Worm (Caenorhabditis elegans) whole organism, L3 larva: ENCODE measurements around the gene hst-3.1.

Experiments
- R02D3.7 ChIP-seq: fragments of 150-350 bp; optimal IDR thresholded peaks from 2 replicates; lab custom pipeline; 2014; ENCODE audit warnings: missing biosample characterization, missing genetic modification characterization
- ZK546.5 ChIP-seq: sonication (generic microtip); optimal IDR thresholded peaks from 2 replicates; lab custom pipeline; 2017; ENCODE audit warnings: missing biosample characterization, missing genetic modification characterization
- aly-2 ChIP-seq: fragments of 150-350 bp; optimal IDR thresholded peaks from 2 replicates; lab custom pipeline; 2014; ENCODE audit warnings: missing biosample characterization, missing genetic modification characterization
- ceh-82 ChIP-seq: fragments of 150-350 bp; optimal IDR thresholded peaks from 2 replicates; lab custom pipeline; 2014; ENCODE audit warnings: missing biosample characterization, missing genetic modification characterization
- daf-12 ChIP-seq: fragments of 150-350 bp; optimal IDR thresholded peaks from 2 replicates; lab custom pipeline; 2014; ENCODE audit warnings: missing biosample characterization, missing genetic modification reagents, missing genetic modification characterization
- egl-27 ChIP-seq: sonication (generic microtip); optimal IDR thresholded peaks from 4 replicates; lab custom pipeline; 2017; ENCODE audit warnings: missing biosample characterization, missing genetic modification reagents, missing genetic modification characterization
- egl-5 ChIP-seq: fragments of 150-350 bp; optimal IDR thresholded peaks from 2 replicates; lab custom pipeline; 2017; ENCODE audit warnings: missing biosample characterization, missing genetic modification reagents, missing genetic modification characterization, inconsistent platforms
- elt-2 ChIP-seq: sonication (generic microtip); optimal IDR thresholded peaks from 2 replicates; lab custom pipeline; 2016; ENCODE audit warnings: missing genetic modification reagents, mild to moderate bottlenecking, missing genetic modification characterization, missing compliant biosample characterization
- elt-3 ChIP-seq, 3 experiments: fragments of 150-350 bp in 1 of 3; sonication (generic microtip) in 2 of 3; optimal IDR thresholded peaks; 2 replicates in 2 of 3; 4 replicates in 1 of 3; lab custom pipeline; 2014 to 2017; ENCODE audit warnings: missing biosample characterization in 3 of 3, missing genetic modification characterization in 3 of 3
- eor-1 ChIP-seq, 2 experiments: fragments of 150-350 bp; optimal IDR thresholded peaks; 2 replicates each; lab custom pipeline; 2014 to 2018; ENCODE audit warnings: missing biosample characterization in 2 of 2, missing genetic modification characterization in 2 of 2
- fkh-10 ChIP-seq: sonication (generic microtip); optimal IDR thresholded peaks from 2 replicates; lab custom pipeline; 2017; ENCODE audit warnings: missing biosample characterization, missing genetic modification reagents, missing genetic modification characterization
- fkh-2 ChIP-seq: fragments of 150-350 bp; optimal IDR thresholded peaks from 2 replicates; lab custom pipeline; 2014; ENCODE audit warnings: missing biosample characterization, missing genetic modification reagents, missing genetic modification characterization
- fos-1 ChIP-seq: fragments of 150-350 bp; optimal IDR thresholded peaks from 2 replicates; lab custom pipeline; 2014; ENCODE audit warnings: missing biosample characterization, missing genetic modification characterization
- hmg-11 ChIP-seq: sonication (generic microtip); optimal IDR thresholded peaks from 2 replicates; lab custom pipeline; 2016; ENCODE audit warnings: missing genetic modification characterization, missing compliant biosample characterization
- jun-1 ChIP-seq: fragments of 150-350 bp; optimal IDR thresholded peaks from 2 replicates; lab custom pipeline; 2014; ENCODE audit warnings: missing biosample characterization, missing genetic modification reagents, missing genetic modification characterization
- lin-15B ChIP-seq: fragments of 150-350 bp; optimal IDR thresholded peaks from 2 replicates; lab custom pipeline; 2014; ENCODE audit warnings: missing biosample characterization, missing genetic modification characterization
- lin-39 ChIP-seq: fragments of 150-350 bp; optimal IDR thresholded peaks from 2 replicates; lab custom pipeline; 2018; ENCODE audit warnings: missing biosample characterization, missing genetic modification reagents, missing genetic modification characterization
- lsy-12 ChIP-seq: sonication (generic microtip); optimal IDR thresholded peaks from 2 replicates; lab custom pipeline; 2016; ENCODE audit warnings: mild to moderate bottlenecking, missing genetic modification characterization, missing compliant biosample characterization
- mml-1 ChIP-seq: fragments of 150-350 bp; sonication (generic microtip); optimal IDR thresholded peaks from 3 replicates; lab custom pipeline; 2014; ENCODE audit warnings: missing biosample characterization, missing genetic modification characterization
- nfya-1 ChIP-seq: sonication (generic microtip); optimal IDR thresholded peaks from 2 replicates; lab custom pipeline; 2017; ENCODE audit warnings: missing genetic modification characterization, mild to moderate bottlenecking, missing compliant biosample characterization, antibody characterized with exemption, moderate library complexity; ENCODE audit not compliant: insufficient read depth
- nhr-11 ChIP-seq: fragments of 150-350 bp; optimal IDR thresholded peaks from 2 replicates; lab custom pipeline; 2014; ENCODE audit warnings: missing biosample characterization, missing genetic modification characterization
- nhr-12 ChIP-seq: fragments of 150-350 bp; optimal IDR thresholded peaks from 2 replicates; lab custom pipeline; 2014; ENCODE audit warnings: missing biosample characterization, missing genetic modification characterization
- nhr-23 ChIP-seq: fragments of 150-350 bp; optimal IDR thresholded peaks from 2 replicates; lab custom pipeline; 2014; ENCODE audit warnings: missing biosample characterization, missing genetic modification reagents, missing genetic modification characterization
- nhr-25 ChIP-seq: sonication (generic microtip); optimal IDR thresholded peaks from 2 replicates; lab custom pipeline; 2017; ENCODE audit warnings: missing biosample characterization, missing genetic modification characterization
- nhr-28 ChIP-seq: fragments of 150-350 bp; optimal IDR thresholded peaks from 2 replicates; lab custom pipeline; 2014; ENCODE audit warnings: missing biosample characterization, missing genetic modification characterization
- nhr-43 ChIP-seq: sonication (generic microtip); optimal IDR thresholded peaks from 2 replicates; lab custom pipeline; 2016; ENCODE audit warnings: mild to moderate bottlenecking, missing genetic modification characterization, missing compliant biosample characterization; ENCODE audit not compliant: poor library complexity, severe bottlenecking
- nhr-67 ChIP-seq: fragments of 150-350 bp; optimal IDR thresholded peaks from 2 replicates; lab custom pipeline; 2014; ENCODE audit warnings: missing biosample characterization, missing genetic modification characterization
- nhr-76 ChIP-seq: fragments of 150-350 bp; sonication (generic microtip); optimal IDR thresholded peaks from 5 replicates; lab custom pipeline; 2014; ENCODE audit warnings: missing biosample characterization, missing genetic modification characterization
- nhr-77 ChIP-seq: fragments of 150-350 bp; optimal IDR thresholded peaks from 2 replicates; lab custom pipeline; 2014; ENCODE audit warnings: missing biosample characterization, missing genetic modification characterization
- pqm-1 ChIP-seq: fragments of 150-350 bp; optimal IDR thresholded peaks from 2 replicates; lab custom pipeline; 2017; ENCODE audit warnings: missing biosample characterization, missing genetic modification characterization, inconsistent platforms
- sea-2 ChIP-seq: fragments of 150-350 bp; sonication (generic microtip); optimal IDR thresholded peaks from 4 replicates; lab custom pipeline; 2014; ENCODE audit warnings: missing biosample characterization, missing genetic modification reagents, missing genetic modification characterization
- skn-1 ChIP-seq: fragments of 150-350 bp; optimal IDR thresholded peaks from 2 replicates; lab custom pipeline; 2014; ENCODE audit warnings: missing biosample characterization, missing genetic modification characterization
- snpc-4 ChIP-seq: fragments of 150-350 bp; optimal IDR thresholded peaks from 2 replicates; lab custom pipeline; 2014; ENCODE audit warnings: missing biosample characterization, missing genetic modification characterization
- unc-39 ChIP-seq: sonication (generic microtip); optimal IDR thresholded peaks from 4 replicates; lab custom pipeline; 2017; ENCODE audit warnings: missing biosample characterization, missing genetic modification characterization
- unc-62 ChIP-seq: fragments of 150-350 bp; sonication (generic microtip); optimal IDR thresholded peaks from 4 replicates; lab custom pipeline; 2014; ENCODE audit warnings: missing biosample characterization, missing genetic modification reagents, missing genetic modification characterization
- ztf-11 ChIP-seq: fragments of 150-350 bp; optimal IDR thresholded peaks from 2 replicates; lab custom pipeline; 2014; ENCODE audit warnings: missing biosample characterization, missing genetic modification characterization
- ztf-4 ChIP-seq: fragments of 150-350 bp; optimal IDR thresholded peaks from 2 replicates; lab custom pipeline; 2014; ENCODE audit warnings: missing biosample characterization, missing genetic modification characterization

hst-3.1 gene

ce11 chrII:6169156-6169555, at the start of gene hst-3.1:
TSS of gene hst-3.1 (minus strand) at chrII:6169256.
- TF ChIP-seq skn-1 (no peak), nhr-43 (tag; lab: Kevin White, UChicago) (no peak), ceh-82 (tag; lab: Kevin White, UChicago) (no peak), egl-27 (tag; lab: Kevin White, UChicago) (no peak), lsy-12 (tag; lab: Kevin White, UChicago) (no peak), nhr-76 (tag; lab: Kevin White, UChicago) (no peak), hmg-11 (no peak), nhr-28 (tag; lab: Kevin White, UChicago) (no peak)

- TF ChIP-seq nhr-12 (tag; lab: Kevin White, UChicago) (no peak), nhr-67 (no peak)
Measured at ce11 chrII:6208116-6208515, 39.1 kb upstream of the hst-3.1 start, which contains the start of gene daf-37. TSS of gene daf-37 (minus strand) at chrII:6208216.

- TF ChIP-seq mml-1 (tag; lab: Kevin White, UChicago) (no peak), nhr-11 (no peak), fkh-10 (GFP tag; lab: Kevin White, UChicago) (peak; percentile 71), lsy-12 (tag; lab: Kevin White, UChicago) (no peak)
Measured at ce11 chrII:6207252-6207651, 38.2 kb upstream of the hst-3.1 start.

ce11 chrII:6202910-6203309, 33.9 kb upstream of the hst-3.1 start, which contains the start of gene C30B5.17:
TSS of gene C30B5.17 (minus strand) at chrII:6203010.
- TF ChIP-seq sea-2 = no peak
- TF ChIP-seq nhr-23 (tag; lab: Kevin White, UChicago) = no peak
- TF ChIP-seq fkh-10 (GFP tag; lab: Kevin White, UChicago) = no peak
- TF ChIP-seq nhr-77 = no peak

ce11 chrII:6199010-6199409, 30.0 kb upstream of the hst-3.1 start:
- no peak for TF ChIP-seq snpc-4 (tag; lab: Kevin White, UChicago)
- TF ChIP-seq pqm-1 = no peak
- TF ChIP-seq ZK546.5 (tag; lab: Kevin White, UChicago) = no peak
- TF ChIP-seq nhr-28 (tag; lab: Kevin White, UChicago) = no peak
- TF ChIP-seq ztf-4 = no peak
- no peak for TF ChIP-seq fkh-2 (tag; lab: Kevin White, UChicago)
- TF ChIP-seq fos-1 (tag; lab: Kevin White, UChicago) = no peak
- TF ChIP-seq lsy-12 (tag; lab: Kevin White, UChicago) = no peak

ce11 chrII:6198468-6198867, 29.4 kb upstream of the hst-3.1 start, which contains the start of gene szy-4:
TSS of gene szy-4 (plus strand) at chrII:6198696.
- TF ChIP-seq egl-27 (tag; lab: Kevin White, UChicago) = no peak
- no peak for TF ChIP-seq unc-62
- TF ChIP-seq nhr-23 (tag; lab: Kevin White, UChicago) = no peak
- TF ChIP-seq nfya-1 = no peak
- TF ChIP-seq snpc-4 (tag; lab: Kevin White, UChicago) = no peak
- TF ChIP-seq nhr-76 (tag; lab: Kevin White, UChicago) = no peak
- TF ChIP-seq ceh-82 (tag; lab: Kevin White, UChicago) = no peak
- no peak for TF ChIP-seq egl-5 (tag; lab: Kevin White, UChicago)
- no peak for TF ChIP-seq elt-3 (tag; optimal IDR thresholded peaks at IDR 0.05; lab: Kevin White, UChicago)
- TF ChIP-seq unc-39 (tag; lab: Kevin White, UChicago) = no peak
- no peak for TF ChIP-seq fkh-2 (tag; lab: Kevin White, UChicago)
- no peak for TF ChIP-seq ztf-4
- no peak for TF ChIP-seq eor-1 (tag; optimal IDR thresholded peaks at IDR 0.05; lab: Kevin White, UChicago)
- TF ChIP-seq elt-2 (tag; lab: Kevin White, UChicago) = no peak
- no peak for TF ChIP-seq nhr-77
- no peak for TF ChIP-seq fos-1 (tag; lab: Kevin White, UChicago)
- TF ChIP-seq skn-1 = no peak
- no peak for TF ChIP-seq ztf-11 (tag; lab: Kevin White, UChicago)

- TF ChIP-seq fkh-10 (GFP tag; lab: Kevin White, UChicago) (no peak), aly-2 (tag; lab: Kevin White, UChicago) (no peak), lsy-12 (tag; lab: Kevin White, UChicago) (no peak), ztf-11 (tag; lab: Kevin White, UChicago) (no peak), nhr-28 (tag; lab: Kevin White, UChicago) (no peak), nhr-77 (no peak), nhr-11 (no peak), fkh-2 (tag; lab: Kevin White, UChicago) (no peak), ceh-82 (tag; lab: Kevin White, UChicago) (no peak), jun-1 (tag; lab: Kevin White, UChicago) (no peak), ztf-4 (no peak), nhr-76 (tag; lab: Kevin White, UChicago) (no peak), mml-1 (tag; lab: Kevin White, UChicago) (no peak), R02D3.7 (tag; lab: Kevin White, UChicago) (no peak), lin-39 (tag; lab: Kevin White, UChicago) (peak; percentile 44), nhr-67 (no peak), unc-62 (no peak), snpc-4 (tag; lab: Kevin White, UChicago) (no peak), daf-12 (no peak), lin-15B (peak; percentile 16), pqm-1 (no peak), nhr-25 (tag; lab: Kevin White, UChicago) (peak; percentile 28), nhr-43 (tag; lab: Kevin White, UChicago) (peak; percentile 8), eor-1 (tag; optimal IDR thresholded peaks at IDR 0.05; lab: Kevin White, UChicago) (no peak)
Measured at ce11 chrII:6196875-6197274, 27.8 kb upstream of the hst-3.1 start, which contains the start of the genes rbmx-2 and C30B5.2. TSS of gene rbmx-2 (minus strand) at chrII:6196948. TSS of gene C30B5.2 (plus strand) at chrII:6197180.
